Worm (Caenorhabditis elegans): Measurements from ENCODE around the gene Y73F8A.26.

Gene Y73F8A.26

DNA sequence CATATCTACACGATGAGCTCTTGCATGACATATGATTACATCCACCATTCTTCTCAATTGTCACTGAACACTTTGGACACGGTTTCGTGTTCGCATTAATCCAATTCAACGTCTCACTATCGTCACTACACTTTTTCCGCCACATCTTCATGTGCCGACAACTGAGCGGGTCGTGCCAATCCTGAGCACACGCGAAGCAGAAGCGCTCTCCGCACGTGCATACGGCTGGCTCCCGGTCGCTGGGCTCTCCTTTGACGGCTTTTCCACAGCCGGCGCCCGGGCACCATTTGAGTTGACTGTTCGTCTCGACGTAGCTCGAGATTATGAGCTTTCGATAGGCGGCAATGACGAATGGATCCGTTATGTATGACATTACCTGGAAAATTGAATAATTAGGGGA, 52.3 kb downstream of the Y73F8A.26 start:
- TF ChIP-seq blmp-1 (tag; optimal IDR thresholded peaks at IDR 0.05; ENCODE audit: insufficient read depth), result no peak
- no peak for TF ChIP-seq nhr-129 (tag; optimal IDR thresholded peaks at IDR 0.05)
- no peak for TF ChIP-seq skn-1 (tag; optimal IDR thresholded peaks at IDR 0.05)
- no peak for TF ChIP-seq nhr-21 (tag; optimal IDR thresholded peaks at IDR 0.05)
- no peak for TF ChIP-seq aly-2 (tag; optimal IDR thresholded peaks at IDR 0.05)
- no peak for TF ChIP-seq dmd-4 (tag; optimal IDR thresholded peaks at IDR 0.05)
- no peak for TF ChIP-seq nhr-77 (tag; optimal IDR thresholded peaks at IDR 0.05)
- TF ChIP-seq ztf-4 (tag; optimal IDR thresholded peaks at IDR 0.05), result no peak

DNA sequence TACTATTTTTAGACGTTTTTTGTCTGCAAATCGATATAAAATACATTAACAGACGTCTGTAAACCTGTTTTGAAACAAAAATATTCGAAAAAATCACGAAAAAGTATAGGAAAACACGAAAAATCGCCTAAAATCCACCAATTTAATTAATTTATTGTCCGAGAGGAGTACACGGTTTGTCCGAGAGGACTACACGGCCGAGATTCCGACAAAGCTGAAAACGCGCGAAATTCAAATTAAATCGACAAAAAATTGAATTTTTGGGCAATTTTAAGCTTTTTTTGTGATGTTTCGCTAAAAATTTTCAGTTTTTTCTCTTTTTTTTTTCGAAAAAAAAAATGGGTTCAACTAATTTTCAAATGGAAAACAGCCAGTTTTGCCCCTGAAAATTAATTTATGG, 53.0 kb downstream of the Y73F8A.26 start:
- TF ChIP-seq zag-1 (tag; optimal IDR thresholded peaks at IDR 0.05), result no peak
- peak; percentile 44 for TF ChIP-seq C34F6.9 (tag; optimal IDR thresholded peaks at IDR 0.05)
- no peak for TF ChIP-seq unc-62 (GFP tag; optimal IDR thresholded peaks at IDR 0.05)
- no peak for TF ChIP-seq nhr-237 (tag; optimal IDR thresholded peaks at IDR 0.05)
- TF ChIP-seq mab-5 (tag; optimal IDR thresholded peaks at IDR 0.05), result no peak
- peak; percentile 48 for TF ChIP-seq nhr-21 (tag; optimal IDR thresholded peaks at IDR 0.05)
- TF ChIP-seq skn-1 (tag; optimal IDR thresholded peaks at IDR 0.05), result no peak
- no peak for TF ChIP-seq snpc-4 (tag; optimal IDR thresholded peaks at IDR 0.05)
- TF ChIP-seq sma-3 (GFP tag; optimal IDR thresholded peaks at IDR 0.05), result peak; percentile 80
- TF ChIP-seq alr-1 (tag; optimal IDR thresholded peaks at IDR 0.05), result no peak
- TF ChIP-seq ZK546.5 (tag; optimal IDR thresholded peaks at IDR 0.05), result no peak
- no peak for TF ChIP-seq blmp-1 (tag; optimal IDR thresholded peaks at IDR 0.05; ENCODE audit: insufficient read depth)
- peak; percentile 3 for TF ChIP-seq ama-1 (optimal IDR thresholded peaks at IDR 0.05)
- peak; percentile 40 for TF ChIP-seq F13H6.1 (tag; optimal IDR thresholded peaks at IDR 0.05)
- TF ChIP-seq nhr-10 (tag; optimal IDR thresholded peaks at IDR 0.05), result no peak
- no peak for TF ChIP-seq aly-2 (tag; optimal IDR thresholded peaks at IDR 0.05)
- peak; percentile 91 for TF ChIP-seq gmeb-1 (tag; optimal IDR thresholded peaks at IDR 0.05)
- peak; percentile 55 to 77 for TF ChIP-seq lsy-2 (tag; optimal IDR thresholded peaks at IDR 0.05)
- peak; percentile 65 for TF ChIP-seq sma-9 (GFP tag; optimal IDR thresholded peaks at IDR 0.05)
- no peak for TF ChIP-seq sma-9 (tag; optimal IDR thresholded peaks at IDR 0.05)
- TF ChIP-seq nhr-23 (tag; optimal IDR thresholded peaks at IDR 0.05), result no peak
- peak; percentile 40 for TF ChIP-seq lin-13 (GFP tag; optimal IDR thresholded peaks at IDR 0.05)
- TF ChIP-seq ztf-11 (tag; optimal IDR thresholded peaks at IDR 0.05), result no peak
- peak; percentile 73 for TF ChIP-seq nhr-25 (tag; optimal IDR thresholded peaks at IDR 0.05)
- peak; percentile 27 for TF ChIP-seq crh-2 (tag; optimal IDR thresholded peaks at IDR 0.05)
- TF ChIP-seq lin-39 (tag; optimal IDR thresholded peaks at IDR 0.05), result no peak
- TF ChIP-seq unc-55 (GFP tag; optimal IDR thresholded peaks at IDR 0.05), result peak; percentile 53
- TF ChIP-seq R02D3.7 (tag; optimal IDR thresholded peaks at IDR 0.05), result no peak
- no peak for TF ChIP-seq ztf-4 (tag; optimal IDR thresholded peaks at IDR 0.05)
